Worm (Caenorhabditis elegans): ENCODE results near the gene Y75B12B.10.

The Y75B12B.10 gene

DNA sequence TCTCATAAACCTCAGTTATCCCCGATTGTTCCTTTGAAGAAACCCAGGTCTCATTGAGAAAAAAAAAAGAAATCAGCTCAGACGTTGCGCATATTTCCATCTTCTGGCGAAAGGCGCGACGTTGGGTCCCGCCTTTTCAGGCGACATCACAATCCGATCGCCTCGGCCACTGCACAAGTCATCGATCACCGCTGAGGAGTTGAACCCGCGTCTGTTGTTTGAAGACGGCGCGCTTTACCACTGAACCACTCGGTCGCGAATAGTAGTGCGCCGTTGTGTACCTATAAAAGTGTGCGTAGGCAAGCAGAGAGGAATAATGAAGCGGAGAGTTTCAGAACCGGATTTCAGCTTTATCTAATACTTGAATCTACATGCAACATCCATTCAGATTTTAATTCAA is 9.0 kb upstream of the Y75B12B.10 start, which contains the start of gene Y75B12B.11 (continued):
- TF ChIP-seq T20F7.1 (GFP tag; optimal IDR thresholded peaks at IDR 0.05) (peak; percentile 77), Y75B8A.6 (GFP tag; IDR thresholded peaks at IDR 0.05) (peak; percentile 83; the same call in 1 of the 2 replicates), tag-97 (GFP tag; IDR thresholded peaks at IDR 0.05) (no peak), cey-2 (tag; optimal IDR thresholded peaks at IDR 0.05; ENCODE audit: borderline replicate concordance, insufficient read depth) (no peak), dmd-8 (GFP tag; IDR thresholded peaks at IDR 0.05) (peak; percentile 99), nhr-11 (tag; optimal IDR thresholded peaks at IDR 0.05) (peak; percentile 55), spr-1 (tag; optimal IDR thresholded peaks at IDR 0.05) (peak; percentile 95), nhr-102 (tag; optimal IDR thresholded peaks at IDR 0.05) (peak; percentile 93), jun-1 (tag; optimal IDR thresholded peaks at IDR 0.05) (peak; percentile 57), skn-1 (tag; optimal IDR thresholded peaks at IDR 0.05) (no peak), lin-13 (GFP tag; optimal IDR thresholded peaks at IDR 0.05) (peak; percentile 93), nhr-42 (GFP tag; IDR thresholded peaks at IDR 0.05) (peak; percentile 91), hmg-1.1 (GFP tag; IDR thresholded peaks at IDR 0.05) (peak; percentile 92), lin-38 (GFP tag; IDR thresholded peaks at IDR 0.05) (peak; percentile 96), mdl-1 (tag; optimal IDR thresholded peaks at IDR 0.05) (no peak), nhr-48 (tag; optimal IDR thresholded peaks at IDR 0.05) (peak; percentile 83), egl-27 (tag; optimal IDR thresholded peaks at IDR 0.05) (no peak), hif-1 (tag; optimal IDR thresholded peaks at IDR 0.05) (peak; percentile 39 to 66), lir-3 (tag; optimal IDR thresholded peaks at IDR 0.05) (peak; percentile 88), mes-2 (tag; optimal IDR thresholded peaks at IDR 0.05; ENCODE audit: poor library complexity, severe bottlenecking) (peak; percentile 93), snpc-4 (tag; optimal IDR thresholded peaks at IDR 0.05) (no peak), nhr-41 (GFP tag; IDR thresholded peaks at IDR 0.05) (peak; percentile 92), ZK337.2 (GFP tag; IDR thresholded peaks at IDR 0.05) (peak; percentile 89), snpc-1.2 (GFP tag; IDR thresholded peaks at IDR 0.05) (peak; percentile 94), Y105C5A.15 (GFP tag; IDR thresholded peaks at IDR 0.05) (peak; percentile 94), lin-1 (GFP tag; IDR thresholded peaks at IDR 0.05) (peak; percentile 96), zag-1 (tag; optimal IDR thresholded peaks at IDR 0.05) (no peak), fkh-10 (GFP tag; optimal IDR thresholded peaks at IDR 0.05) (no peak), F37D6.2 (tag; optimal IDR thresholded peaks at IDR 0.05) (peak; percentile 72), F44E2.7 (GFP tag; IDR thresholded peaks at IDR 0.05) (peak; percentile 98), nhr-10 (tag; optimal IDR thresholded peaks at IDR 0.05) (peak; percentile 39), nhr-28 (tag; optimal IDR thresholded peaks at IDR 0.05) (peak; percentile 23), F10B5.3 (tag; optimal IDR thresholded peaks at IDR 0.05) (peak; percentile 85), mxl-2 (GFP tag; conservative IDR thresholded peaks at IDR 0.05) (peak; percentile 90), hlh-11 (tag; optimal IDR thresholded peaks at IDR 0.05) (peak; percentile 76), aly-2 (tag; optimal IDR thresholded peaks at IDR 0.05) (peak; percentile 92), gei-8 (GFP tag; optimal IDR thresholded peaks at IDR 0.05) (peak; percentile 97), hlh-30 (tag; optimal IDR thresholded peaks at IDR 0.05; ENCODE audit: insufficient read depth) (peak; percentile 78), nhr-25 (tag; optimal IDR thresholded peaks at IDR 0.05; ENCODE audit: borderline replicate concordance, insufficient read depth) (peak; percentile 45), daf-16 (GFP tag; optimal IDR thresholded peaks at IDR 0.05) (peak; percentile 88 to 98), daf-16 (tag; optimal IDR thresholded peaks at IDR 0.05) (peak; percentile 84), lsy-2 (tag; optimal IDR thresholded peaks at IDR 0.05) (peak in 1 of 2 experiments; percentile 79), T26A8.4 (GFP tag; IDR thresholded peaks at IDR 0.05) (peak; percentile 94), arid-1 (GFP tag; conservative IDR thresholded peaks at IDR 0.05) (peak; percentile 97), fos-1 (tag; optimal IDR thresholded peaks at IDR 0.05) (no peak), lin-39 (tag; optimal IDR thresholded peaks at IDR 0.05) (no peak), php-3 (GFP tag; IDR thresholded peaks at IDR 0.05) (peak; percentile 93), madf-5 (GFP tag; IDR thresholded peaks at IDR 0.05) (peak; percentile 88 to 90), nhr-111 (GFP tag; optimal IDR thresholded peaks at IDR 0.05) (peak; percentile 98), pha-4 (GFP tag; IDR thresholded peaks at IDR 0.05) (peak; percentile 97), pha-4 (tag; optimal IDR thresholded peaks at IDR 0.05) (no peak)

All from whole organism, L4 larva.